Worm (Caenorhabditis elegans) whole organism, mixed stage, embryonic: ENCODE results near the gene tap-1.

Experiments used
- elt-3 ChIP-seq: fragments of 150-350 bp; optimal IDR thresholded peaks from 2 replicates; lab custom pipeline; 2014; ENCODE audit warnings: missing biosample characterization, missing genetic modification characterization
- mab-5 ChIP-seq: fragments of 150-350 bp; optimal IDR thresholded peaks from 2 replicates; lab custom pipeline; 2014; ENCODE audit warnings: missing biosample characterization, missing genetic modification characterization
- mls-2 ChIP-seq: sonication (generic microtip); optimal IDR thresholded peaks from 2 replicates; lab custom pipeline; 2016; ENCODE audit warnings: mild to moderate bottlenecking, missing genetic modification characterization, moderate library complexity, missing compliant biosample characterization
- nhr-12 ChIP-seq: fragments of 150-350 bp; optimal IDR thresholded peaks from 2 replicates; lab custom pipeline; 2014; ENCODE audit warnings: missing biosample characterization, missing genetic modification characterization
- nhr-237 ChIP-seq: fragments of 150-350 bp; optimal IDR thresholded peaks from 2 replicates; lab custom pipeline; 2014; ENCODE audit warnings: missing biosample characterization, missing genetic modification characterization
- unc-39 ChIP-seq: fragments of 150-350 bp; optimal IDR thresholded peaks from 2 replicates; lab custom pipeline; 2014; ENCODE audit warnings: missing biosample characterization, missing genetic modification characterization
- unc-62 ChIP-seq: fragments of 150-350 bp; optimal IDR thresholded peaks from 2 replicates; lab custom pipeline; 2014; ENCODE audit warnings: missing biosample characterization, missing genetic modification reagents, missing genetic modification characterization

- TF ChIP-seq unc-39 (tag; lab: Kevin White, UChicago) = no peak
- no peak for TF ChIP-seq nhr-12 (tag; lab: Kevin White, UChicago)
- no peak for TF ChIP-seq unc-62 (GFP tag; lab: Kevin White, UChicago)
- no peak for TF ChIP-seq mab-5 (tag; lab: Kevin White, UChicago)
- TF ChIP-seq elt-3 (tag; lab: Kevin White, UChicago) = no peak
- TF ChIP-seq nhr-237 (tag; lab: Kevin White, UChicago) = no peak
- TF ChIP-seq mls-2 (tag; lab: Kevin White, UChicago) = no peak
Observed at ce11 chrX:14594825-14595224, 5.4 kb downstream of the tap-1 start, which contains the start of gene C44H4.8.
